Worm (Caenorhabditis elegans) whole organism, L2 larva: ENCODE data around the gene eif-3.B.

Experiments
- C34F6.9 ChIP-seq: fragments of 150-350 bp; optimal IDR thresholded peaks from 2 replicates; lab custom pipeline; 2014; ENCODE audit warnings: missing biosample characterization, missing genetic modification characterization
- F13H6.1 ChIP-seq: sonication (generic microtip); optimal IDR thresholded peaks from 2 replicates; lab custom pipeline; 2016; ENCODE audit warnings: missing genetic modification characterization, missing compliant biosample characterization
- R02D3.7 ChIP-seq: fragments of 150-350 bp; optimal IDR thresholded peaks from 2 replicates; lab custom pipeline; 2014; ENCODE audit warnings: missing biosample characterization, missing genetic modification characterization
- Y55F3AM.14 ChIP-seq: fragments of 200-800 bp; sonication (Bioruptor generic); optimal IDR thresholded peaks from 2 replicates; lab custom pipeline; 2018; ENCODE audit warnings: mild to moderate bottlenecking, missing genetic modification characterization, missing compliant biosample characterization
- ZK546.5 ChIP-seq: sonication (generic microtip); optimal IDR thresholded peaks from 2 replicates; lab custom pipeline; 2017; ENCODE audit warnings: missing biosample characterization, missing genetic modification characterization
- alr-1 ChIP-seq: fragments of 150-350 bp; optimal IDR thresholded peaks from 2 replicates; lab custom pipeline; 2014; ENCODE audit warnings: missing biosample characterization, missing genetic modification characterization
- aly-2 ChIP-seq: fragments of 150-350 bp; optimal IDR thresholded peaks from 2 replicates; lab custom pipeline; 2014; ENCODE audit warnings: missing biosample characterization, missing genetic modification characterization
- ama-1 ChIP-seq: fragments of 150-350 bp; optimal IDR thresholded peaks from 2 replicates; lab custom pipeline; 2018; ENCODE audit warnings: inconsistent platforms
- blmp-1 ChIP-seq: sonication (generic microtip); optimal IDR thresholded peaks from 2 replicates; lab custom pipeline; 2017; ENCODE audit warnings: missing genetic modification characterization, mild to moderate bottlenecking, missing compliant biosample characterization, antibody characterized with exemption, moderate library complexity; ENCODE audit not compliant: insufficient read depth
- ceh-16 ChIP-seq: fragments of 150-350 bp; optimal IDR thresholded peaks from 2 replicates; lab custom pipeline; 2014; ENCODE audit warnings: missing biosample characterization, missing genetic modification characterization
- ceh-82 ChIP-seq: fragments of 150-350 bp; optimal IDR thresholded peaks from 2 replicates; lab custom pipeline; 2014; ENCODE audit warnings: missing biosample characterization, missing genetic modification characterization
- crh-2 ChIP-seq: sonication (generic microtip); optimal IDR thresholded peaks from 2 replicates; lab custom pipeline; 2017; ENCODE audit warnings: missing biosample characterization, missing genetic modification characterization
- dmd-4 ChIP-seq: sonication (generic microtip); optimal IDR thresholded peaks from 2 replicates; lab custom pipeline; 2017; ENCODE audit warnings: missing biosample characterization, missing genetic modification characterization
- egl-27 ChIP-seq: sonication (generic microtip); optimal IDR thresholded peaks from 3 replicates; lab custom pipeline; 2017; ENCODE audit warnings: missing biosample characterization, missing genetic modification reagents, missing genetic modification characterization
- elt-1 ChIP-seq: fragments of 150-350 bp; optimal IDR thresholded peaks from 2 replicates; lab custom pipeline; 2014; ENCODE audit warnings: missing biosample characterization, missing genetic modification characterization
- elt-3 ChIP-seq: sonication (generic microtip); optimal IDR thresholded peaks from 2 replicates; lab custom pipeline; 2017; ENCODE audit warnings: missing biosample characterization, missing genetic modification characterization
- fos-1 ChIP-seq: fragments of 150-350 bp; optimal IDR thresholded peaks from 2 replicates; lab custom pipeline; 2014; ENCODE audit warnings: missing biosample characterization, missing genetic modification characterization
- gmeb-1 ChIP-seq: fragments of 150-350 bp; optimal IDR thresholded peaks from 2 replicates; lab custom pipeline; 2014; ENCODE audit warnings: missing biosample characterization, missing genetic modification characterization
- lin-11 ChIP-seq: fragments of 150-350 bp; sonication (generic microtip); optimal IDR thresholded peaks from 2 replicates; lab custom pipeline; 2014; ENCODE audit warnings: missing biosample characterization, missing genetic modification characterization, inconsistent platforms, mixed read lengths
- lin-13 ChIP-seq: fragments of 150-350 bp; optimal IDR thresholded peaks from 2 replicates; lab custom pipeline; 2014; ENCODE audit warnings: missing biosample characterization, missing genetic modification reagents, missing genetic modification characterization
- lin-39 ChIP-seq: fragments of 150-350 bp; optimal IDR thresholded peaks from 2 replicates; lab custom pipeline; 2014; ENCODE audit warnings: missing biosample characterization, missing genetic modification reagents, missing genetic modification characterization
- lsy-2 ChIP-seq, 2 experiments: fragments of 150-350 bp in 1 of 2; sonication (generic microtip) in 1 of 2; optimal IDR thresholded peaks; 2 replicates each; lab custom pipeline; 2014 to 2017; ENCODE audit warnings: missing biosample characterization in 2 of 2, missing genetic modification characterization in 2 of 2
- mab-5 ChIP-seq: fragments of 150-350 bp; optimal IDR thresholded peaks from 2 replicates; lab custom pipeline; 2014; ENCODE audit warnings: missing biosample characterization, missing genetic modification characterization
- mbf-1 ChIP-seq: sonication (generic microtip); optimal IDR thresholded peaks from 2 replicates; lab custom pipeline; 2017; ENCODE audit warnings: missing biosample characterization, missing genetic modification characterization
- mdl-1 ChIP-seq, 2 experiments: fragments of 150-350 bp in 1 of 2; sonication (generic microtip) in 1 of 2; optimal IDR thresholded peaks; 2 replicates each; lab custom pipeline; 2017; ENCODE audit warnings: missing biosample characterization in 2 of 2, missing genetic modification characterization in 2 of 2
- nhr-10 ChIP-seq: sonication (generic microtip); optimal IDR thresholded peaks from 2 replicates; lab custom pipeline; 2017; ENCODE audit warnings: missing biosample characterization, missing genetic modification characterization
- nhr-11 ChIP-seq: fragments of 150-350 bp; optimal IDR thresholded peaks from 2 replicates; lab custom pipeline; 2014; ENCODE audit warnings: missing biosample characterization, missing genetic modification characterization
- nhr-12 ChIP-seq: fragments of 150-350 bp; optimal IDR thresholded peaks from 2 replicates; lab custom pipeline; 2014; ENCODE audit warnings: missing biosample characterization, missing genetic modification characterization
- nhr-129 ChIP-seq: fragments of 150-350 bp; optimal IDR thresholded peaks from 2 replicates; lab custom pipeline; 2014; ENCODE audit warnings: missing biosample characterization, missing genetic modification characterization
- nhr-21 ChIP-seq: fragments of 150-350 bp; optimal IDR thresholded peaks from 2 replicates; lab custom pipeline; 2014; ENCODE audit warnings: missing biosample characterization, missing genetic modification characterization
- nhr-23 ChIP-seq: fragments of 150-350 bp; optimal IDR thresholded peaks from 2 replicates; lab custom pipeline; 2014; ENCODE audit warnings: missing biosample characterization, missing genetic modification reagents, missing genetic modification characterization
- nhr-237 ChIP-seq: fragments of 150-350 bp; optimal IDR thresholded peaks from 2 replicates; lab custom pipeline; 2014; ENCODE audit warnings: missing biosample characterization, missing genetic modification characterization
- nhr-25 ChIP-seq: fragments of 150-350 bp; sonication (generic microtip); optimal IDR thresholded peaks from 3 replicates; lab custom pipeline; 2014; ENCODE audit warnings: missing biosample characterization, missing genetic modification characterization
- nhr-6 ChIP-seq: fragments of 150-350 bp; optimal IDR thresholded peaks from 2 replicates; lab custom pipeline; 2014; ENCODE audit warnings: missing biosample characterization, missing genetic modification characterization
- nhr-77 ChIP-seq: fragments of 150-350 bp; optimal IDR thresholded peaks from 2 replicates; lab custom pipeline; 2014; ENCODE audit warnings: missing biosample characterization, missing genetic modification characterization
- peb-1 ChIP-seq: fragments of 150-350 bp; optimal IDR thresholded peaks from 2 replicates; lab custom pipeline; 2014; ENCODE audit warnings: missing biosample characterization, missing genetic modification characterization
- sem-4 ChIP-seq: fragments of 150-350 bp; optimal IDR thresholded peaks from 2 replicates; lab custom pipeline; 2014; ENCODE audit warnings: missing biosample characterization, missing genetic modification reagents, missing genetic modification characterization
- skn-1 ChIP-seq: sonication (generic microtip); optimal IDR thresholded peaks from 2 replicates; lab custom pipeline; 2017; ENCODE audit warnings: missing biosample characterization, missing genetic modification characterization
- sma-3 ChIP-seq: sonication (generic microtip); optimal IDR thresholded peaks from 2 replicates; lab custom pipeline; 2016; ENCODE audit warnings: missing genetic modification reagents, missing genetic modification characterization, missing compliant biosample characterization
- sma-9 ChIP-seq, 2 experiments: fragments of 150-350 bp in 1 of 2; sonication (generic microtip) in 1 of 2; optimal IDR thresholded peaks; 2 replicates each; lab custom pipeline; 2014 to 2016; ENCODE audit warnings: missing genetic modification characterization in 2 of 2, mild to moderate bottlenecking in 1 of 2, missing biosample characterization in 1 of 2, missing compliant biosample characterization in 1 of 2, missing genetic modification reagents in 1 of 2, moderate library complexity in 1 of 2
- snpc-4 ChIP-seq: fragments of 150-350 bp; optimal IDR thresholded peaks from 2 replicates; lab custom pipeline; 2014; ENCODE audit warnings: missing biosample characterization, missing genetic modification characterization
- unc-39 ChIP-seq: fragments of 150-350 bp; optimal IDR thresholded peaks from 2 replicates; lab custom pipeline; 2014; ENCODE audit warnings: missing biosample characterization, missing genetic modification characterization
- unc-55 ChIP-seq: fragments of 150-350 bp; sonication (generic microtip); optimal IDR thresholded peaks from 3 replicates; lab custom pipeline; 2014; ENCODE audit warnings: missing biosample characterization, missing genetic modification reagents, missing genetic modification characterization
- unc-62 ChIP-seq: fragments of 150-350 bp; optimal IDR thresholded peaks from 2 replicates; lab custom pipeline; 2014; ENCODE audit warnings: missing biosample characterization, missing genetic modification reagents, missing genetic modification characterization
- zag-1 ChIP-seq: fragments of 150-350 bp; optimal IDR thresholded peaks from 2 replicates; lab custom pipeline; 2014; ENCODE audit warnings: missing biosample characterization, missing genetic modification characterization
- ztf-1 ChIP-seq: fragments of 200-800 bp; sonication (Bioruptor generic); conservative IDR thresholded peaks from 2 replicates; pipeline ENCODE4 v1.3.6; 2022; ENCODE audit warnings: missing genetic modification characterization, missing compliant biosample characterization
- ztf-11 ChIP-seq: sonication (generic microtip); optimal IDR thresholded peaks from 2 replicates; lab custom pipeline; 2017; ENCODE audit warnings: missing biosample characterization, missing genetic modification characterization
- ztf-4 ChIP-seq: fragments of 150-350 bp; optimal IDR thresholded peaks from 2 replicates; lab custom pipeline; 2014; ENCODE audit warnings: missing biosample characterization, missing genetic modification characterization

Gene eif-3.B

DNA sequence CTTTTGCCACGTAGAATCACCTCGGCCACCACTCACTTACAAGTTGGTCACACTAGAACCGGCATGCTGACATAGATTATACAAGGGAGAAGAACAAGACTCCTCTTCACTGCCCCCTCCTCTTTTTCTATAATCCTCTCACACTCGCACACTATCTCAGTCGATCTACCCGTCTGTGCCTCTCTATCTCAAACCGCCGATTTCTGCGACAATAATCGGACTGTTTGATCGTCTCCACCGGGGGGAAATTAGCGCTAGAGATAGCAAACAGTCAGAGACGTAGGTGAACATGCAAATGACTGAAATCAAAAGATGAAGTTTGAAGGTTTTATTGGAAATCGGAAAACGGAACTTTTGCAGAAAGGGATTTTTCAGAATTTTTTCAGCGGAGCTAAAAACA is 27.2 kb downstream of the eif-3.B start:
- TF ChIP-seq crh-2 (tag; lab: Kevin White, UChicago), result peak; percentile 90
- TF ChIP-seq fos-1 (tag; lab: Kevin White, UChicago), result peak; percentile 75
- peak in 1 of 2 experiments; percentile 15 for TF ChIP-seq mdl-1 (tag; optimal IDR thresholded peaks at IDR 0.05; lab: Kevin White, UChicago)
- TF ChIP-seq nhr-237 (tag; lab: Kevin White, UChicago), result no peak
- no peak for TF ChIP-seq Y55F3AM.14
- no peak for TF ChIP-seq ZK546.5 (tag; lab: Kevin White, UChicago)
- peak; percentile 86 for TF ChIP-seq F13H6.1
- TF ChIP-seq nhr-25 (tag; lab: Kevin White, UChicago), result peak; percentile 89
- no peak for TF ChIP-seq mab-5 (tag; lab: Kevin White, UChicago)
- peak; percentile 0 for TF ChIP-seq snpc-4 (tag; lab: Kevin White, UChicago)
- TF ChIP-seq dmd-4 (tag; lab: Kevin White, UChicago), result no peak
- TF ChIP-seq gmeb-1 (tag; lab: Kevin White, UChicago), result peak; percentile 76
- no peak for TF ChIP-seq mbf-1 (tag; lab: Kevin White, UChicago)
- TF ChIP-seq skn-1, result no peak
- TF ChIP-seq nhr-11, result no peak
- TF ChIP-seq egl-27 (tag; lab: Kevin White, UChicago), result peak; percentile 39
- TF ChIP-seq nhr-10 (tag; lab: Kevin White, UChicago), result no peak
- TF ChIP-seq nhr-21, result peak; percentile 70
- TF ChIP-seq nhr-23 (tag; lab: Kevin White, UChicago), result no peak
- TF ChIP-seq ztf-11 (tag; lab: Kevin White, UChicago), result no peak
- TF ChIP-seq elt-3, result no peak
- no peak for TF ChIP-seq peb-1 (tag; lab: Kevin White, UChicago)
- TF ChIP-seq nhr-6 (tag; lab: Kevin White, UChicago), result peak; percentile 63
- no peak for TF ChIP-seq unc-55 (GFP tag; lab: Kevin White, UChicago)
- TF ChIP-seq C34F6.9 (tag; lab: Kevin White, UChicago), result peak; percentile 40
- TF ChIP-seq sma-3 (GFP tag; lab: Kevin White, UChicago), result peak; percentile 71
- no peak for TF ChIP-seq R02D3.7 (tag; lab: Kevin White, UChicago)
- TF ChIP-seq nhr-12 (tag; lab: Kevin White, UChicago), result no peak
- no peak for TF ChIP-seq unc-39 (tag; lab: Kevin White, UChicago)
- TF ChIP-seq ceh-16 (tag; lab: Kevin White, UChicago), result peak; percentile 68
- TF ChIP-seq aly-2, result no peak
- TF ChIP-seq ama-1, result no peak
- TF ChIP-seq ztf-1 (GFP tag; lab: Robert Waterston, UW), result no peak
- no peak for TF ChIP-seq unc-62 (GFP tag; lab: Kevin White, UChicago)
- no peak for TF ChIP-seq zag-1 (tag; lab: Kevin White, UChicago)
- peak; percentile 76 for TF ChIP-seq nhr-129 (tag; lab: Kevin White, UChicago)
- TF ChIP-seq sem-4 (tag; lab: Kevin White, UChicago), result peak; percentile 61
- TF ChIP-seq sma-9 (GFP tag; optimal IDR thresholded peaks at IDR 0.05; lab: Kevin White, UChicago), result peak; percentile 86
- TF ChIP-seq sma-9 (tag; optimal IDR thresholded peaks at IDR 0.05; lab: Kevin White, UChicago), result no peak
- no peak for TF ChIP-seq lin-11
- TF ChIP-seq elt-1, result peak; percentile 14
- peak; percentile 38 for TF ChIP-seq ztf-4 (tag; lab: Kevin White, UChicago)
- no peak for TF ChIP-seq lin-39 (tag; lab: Kevin White, UChicago)
- TF ChIP-seq blmp-1 (tag; lab: Kevin White, UChicago), result peak; percentile 56
- TF ChIP-seq ceh-82, result no peak
- peak; percentile 19 to 63 for TF ChIP-seq lsy-2 (tag; optimal IDR thresholded peaks at IDR 0.05; lab: Kevin White, UChicago)
- no peak for TF ChIP-seq alr-1
- TF ChIP-seq nhr-77 (tag; lab: Kevin White, UChicago), result peak; percentile 51
- peak; percentile 42 for TF ChIP-seq lin-13 (GFP tag; lab: Kevin White, UChicago)
